Fruit fly (Drosophila melanogaster) whole organism, wandering third instar larva: Measurements from ENCODE around the gene cv.

Experiments
- dsf ChIP-seq: sonication (Bioruptor generic); optimal IDR thresholded peaks from 2 replicates; lab custom pipeline; 2016; ENCODE audit warnings: missing biosample characterization, missing genetic modification characterization, borderline replicate concordance
- pan ChIP-seq: fragments of >200 bp; optimal IDR thresholded peaks from 2 replicates; lab custom pipeline; 2017

dm6 chrX:5695958-5696357 lies 6.2 kb downstream of the cv start:
- TF ChIP-seq pan (lab: Kevin White, UChicago), result no peak
- TF ChIP-seq dsf, result no peak
